Fruit fly (Drosophila melanogaster): ENCODE data around the gene VhaM9.7-a.

The VhaM9.7-a gene

DNA sequence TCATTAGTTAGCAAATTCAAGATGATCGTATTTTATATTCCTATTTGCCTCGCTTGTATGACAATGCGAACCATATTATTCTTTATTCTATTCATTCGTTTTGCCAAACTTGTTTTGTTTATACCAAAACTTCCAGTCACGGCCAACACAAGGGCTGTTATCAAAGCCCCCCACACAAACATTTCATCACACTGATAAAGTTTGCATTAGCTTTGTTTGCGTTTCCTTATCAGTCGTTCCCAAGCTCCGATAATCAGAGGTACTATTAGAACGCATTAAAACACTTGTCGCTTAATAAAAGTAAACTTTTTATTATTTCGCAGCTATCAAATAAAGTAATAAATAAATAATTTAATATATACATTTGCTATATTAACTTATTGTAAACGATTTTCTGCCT lies 31.2 kb downstream of the VhaM9.7-a start (continued):
- no peak for TF ChIP-seq wdn (GFP tag; IDR thresholded peaks at IDR 0.05)
- peak; percentile 35 for TF ChIP-seq grn (GFP tag; optimal IDR thresholded peaks at IDR 0.05)
- no peak for TF ChIP-seq Fer2 (tag; optimal IDR thresholded peaks at IDR 0.05)
- TF ChIP-seq NC2β (GFP tag; optimal IDR thresholded peaks at IDR 0.05) = no peak
- TF ChIP-seq Mes4 (GFP tag; optimal IDR thresholded peaks at IDR 0.05) = no peak
- TF ChIP-seq CG7745 (tag; optimal IDR thresholded peaks at IDR 0.05) = no peak
- TF ChIP-seq CG7357 (GFP tag; IDR thresholded peaks at IDR 0.05) = no peak
- no peak for TF ChIP-seq Eip74EF (GFP tag; optimal IDR thresholded peaks at IDR 0.05)
- TF ChIP-seq dimm (GFP tag; IDR thresholded peaks at IDR 0.05) = no peak
- TF ChIP-seq lov (optimal IDR thresholded peaks at IDR 0.05) = no peak
- no peak for TF ChIP-seq lov (GFP tag; IDR thresholded peaks at IDR 0.05)
- no peak for TF ChIP-seq CG10321 (GFP tag; IDR thresholded peaks at IDR 0.05)
- TF ChIP-seq CG7786 (GFP tag; optimal IDR thresholded peaks at IDR 0.05) = no peak
- TF ChIP-seq usp (GFP tag; optimal IDR thresholded peaks at IDR 0.05) = no peak
- TF ChIP-seq pnt (GFP tag; optimal IDR thresholded peaks at IDR 0.05) = no peak
- no peak for TF ChIP-seq ro (GFP tag; IDR thresholded peaks at IDR 0.05)
- no peak for TF ChIP-seq chn (GFP tag; optimal IDR thresholded peaks at IDR 0.05)
- TF ChIP-seq Doc2 (GFP tag; IDR thresholded peaks at IDR 0.05) = no peak
- TF ChIP-seq ewg (GFP tag; optimal IDR thresholded peaks at IDR 0.05) = no peak
- no peak for TF ChIP-seq CG14441 (GFP tag; IDR thresholded peaks at IDR 0.05)
- peak; percentile 5 for TF ChIP-seq mirr (GFP tag; optimal IDR thresholded peaks at IDR 0.05)
- TF ChIP-seq btn (GFP tag; optimal IDR thresholded peaks at IDR 0.05) = no peak
- peak; percentile 1 for TF ChIP-seq Dek (tag; optimal IDR thresholded peaks at IDR 0.05)
- no peak for TF ChIP-seq CG8290 (GFP tag; optimal IDR thresholded peaks at IDR 0.05)
- TF ChIP-seq CG8290 (tag; optimal IDR thresholded peaks at IDR 0.05) = no peak
- TF ChIP-seq exex (tag; optimal IDR thresholded peaks at IDR 0.05) = peak; percentile 69
- TF ChIP-seq Atf6 (GFP tag; IDR thresholded peaks at IDR 0.05) = no peak
- TF ChIP-seq Antp (GFP tag; optimal IDR thresholded peaks at IDR 0.05) = no peak
- TF ChIP-seq sim (GFP tag; IDR thresholded peaks at IDR 0.05) = no peak
- TF ChIP-seq pfk (GFP tag; optimal IDR thresholded peaks at IDR 0.05) = no peak
- no peak for TF ChIP-seq CG6791 (GFP tag; IDR thresholded peaks at IDR 0.05; ENCODE audit: partially characterized antibody)
- TF ChIP-seq sens-2 (GFP tag; IDR thresholded peaks at IDR 0.05) = no peak
- no peak for TF ChIP-seq CG5953 (GFP tag; IDR thresholded peaks at IDR 0.05)
- no peak for TF ChIP-seq Usf (GFP tag; optimal IDR thresholded peaks at IDR 0.05)
- peak; percentile 95 for TF ChIP-seq sug (tag; optimal IDR thresholded peaks at IDR 0.05)
- no peak for TF ChIP-seq Oli (tag; optimal IDR thresholded peaks at IDR 0.05)
- TF ChIP-seq CG34376 (GFP tag; optimal IDR thresholded peaks at IDR 0.05) = peak; percentile 24
- TF ChIP-seq CG5180 (GFP tag; optimal IDR thresholded peaks at IDR 0.05) = no peak
- TF ChIP-seq CG6813 (GFP tag; optimal IDR thresholded peaks at IDR 0.05) = no peak
- no peak for TF ChIP-seq slbo (GFP tag; IDR thresholded peaks at IDR 0.05)
- TF ChIP-seq Neu2 (GFP tag; optimal IDR thresholded peaks at IDR 0.05; ENCODE audit: borderline replicate concordance) = no peak
- TF ChIP-seq zfh2 (GFP tag; optimal IDR thresholded peaks at IDR 0.05) = no peak
- TF ChIP-seq Lhr (GFP tag; optimal IDR thresholded peaks at IDR 0.05) = no peak
- TF ChIP-seq salm (tag; optimal IDR thresholded peaks at IDR 0.05) = peak; percentile 18
- no peak for TF ChIP-seq cad (GFP tag; optimal IDR thresholded peaks at IDR 0.05)
- no peak for TF ChIP-seq Blimp-1 (GFP tag; optimal IDR thresholded peaks at IDR 0.05)
- TF ChIP-seq CG15073 (GFP tag; optimal IDR thresholded peaks at IDR 0.05) = no peak
- TF ChIP-seq CG31365 (tag; optimal IDR thresholded peaks at IDR 0.05) = no peak
- TF ChIP-seq CG10979 (tag; optimal IDR thresholded peaks at IDR 0.05) = no peak
- TF ChIP-seq Stat92E (GFP tag; optimal IDR thresholded peaks at IDR 0.05) = no peak
- no peak for TF ChIP-seq so (GFP tag; IDR thresholded peaks at IDR 0.05)
- no peak for TF ChIP-seq CG3407 (GFP tag; optimal IDR thresholded peaks at IDR 0.05)
- TF ChIP-seq Dip2 (GFP tag; IDR thresholded peaks at IDR 0.05) = no peak
